Worm (Caenorhabditis elegans) whole organism, dauer: ENCODE results near the gene ccpp-6.

Source experiments
- unc-62 ChIP-seq: sonication (generic microtip); optimal IDR thresholded peaks from 2 replicates; lab custom pipeline; 2017; ENCODE audit warnings: missing biosample characterization, missing genetic modification reagents, missing genetic modification characterization

ccpp-6 gene

DNA sequence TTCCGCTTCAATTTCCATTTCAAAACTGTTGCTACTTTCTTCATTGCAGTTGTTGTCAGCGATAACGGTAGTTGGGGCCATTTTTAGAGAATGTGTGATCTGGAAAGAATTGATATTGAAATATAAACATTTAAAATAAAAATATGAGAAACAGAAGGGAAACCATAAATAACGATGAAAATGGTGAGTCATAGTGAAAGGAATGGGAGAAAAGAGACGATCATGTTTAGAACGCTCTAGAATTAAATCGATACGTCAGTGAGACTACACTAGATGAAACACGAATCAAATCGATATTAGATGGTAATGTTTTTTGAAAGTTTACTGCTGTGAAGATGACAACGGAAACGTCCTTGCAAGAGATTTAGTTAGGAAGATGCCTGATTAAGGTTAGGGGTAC is 21.8 kb upstream of the ccpp-6 start, which contains the start of the genes EEED8.12 and EEED8.4:
Gene EEED8.12, minus strand, starts transcription at position 101 of the 400 bp plus-strand sequence.
Gene EEED8.4, plus strand, starts transcription at position 396 of the 400 bp plus-strand sequence.
- TF ChIP-seq unc-62 (GFP tag; lab: Kevin White, UChicago): no peak

DNA sequence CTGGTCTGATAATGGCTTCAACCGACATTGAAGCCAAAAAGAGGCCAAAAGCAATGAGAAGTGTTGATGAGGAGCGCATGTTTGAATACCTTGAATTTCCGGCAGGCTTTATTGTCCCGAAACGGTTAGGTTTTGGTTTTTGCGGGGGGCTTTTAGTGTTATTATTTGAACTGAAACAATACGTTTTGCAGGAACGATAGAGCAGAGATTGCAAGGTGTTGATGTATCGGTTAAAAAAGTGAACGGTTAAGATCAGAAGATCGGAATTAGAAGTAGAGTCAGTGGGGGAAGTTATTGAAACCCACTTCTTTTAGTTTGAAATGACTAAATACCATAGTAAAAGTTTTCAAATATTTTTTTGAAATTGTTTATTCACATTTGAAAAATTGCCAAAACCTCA is 20.4 kb upstream of the ccpp-6 start, which contains the start of gene clec-141:
Gene clec-141, minus strand, starts transcription at position 101 of the 400 bp plus-strand sequence.
- no peak for TF ChIP-seq unc-62 (GFP tag; lab: Kevin White, UChicago)

DNA sequence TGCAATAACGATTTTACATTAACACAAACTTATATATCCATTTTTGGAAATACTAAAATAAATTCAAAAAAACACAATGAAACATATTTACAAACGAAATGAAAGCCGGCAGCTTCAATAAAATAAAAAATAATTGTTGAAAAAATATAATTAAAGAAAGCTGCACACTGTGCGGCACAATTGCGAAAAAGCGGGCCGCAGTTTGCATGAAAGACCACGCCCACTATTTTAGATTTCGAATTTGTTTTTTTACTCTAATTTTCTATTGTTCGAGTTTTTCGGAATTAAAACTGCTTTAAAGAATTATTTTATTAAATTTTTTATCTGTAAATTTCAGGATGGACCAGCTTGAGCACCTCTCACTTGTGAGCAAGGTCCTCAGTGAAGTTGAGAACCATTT is 12.1 kb upstream of the ccpp-6 start, which contains the start of gene mog-5:
Gene mog-5, plus strand, starts transcription at position 338 of the 400 bp plus-strand sequence.
- TF ChIP-seq unc-62 (GFP tag; lab: Kevin White, UChicago): no peak

- no peak for TF ChIP-seq unc-62 (GFP tag; lab: Kevin White, UChicago)
Observed at ce11 chrII:5398779-5399178, 11.7 kb upstream of the ccpp-6 start, which contains the start of gene fbxl-3. fbxl-3 (minus strand) TSS chrII:5398902.

DNA sequence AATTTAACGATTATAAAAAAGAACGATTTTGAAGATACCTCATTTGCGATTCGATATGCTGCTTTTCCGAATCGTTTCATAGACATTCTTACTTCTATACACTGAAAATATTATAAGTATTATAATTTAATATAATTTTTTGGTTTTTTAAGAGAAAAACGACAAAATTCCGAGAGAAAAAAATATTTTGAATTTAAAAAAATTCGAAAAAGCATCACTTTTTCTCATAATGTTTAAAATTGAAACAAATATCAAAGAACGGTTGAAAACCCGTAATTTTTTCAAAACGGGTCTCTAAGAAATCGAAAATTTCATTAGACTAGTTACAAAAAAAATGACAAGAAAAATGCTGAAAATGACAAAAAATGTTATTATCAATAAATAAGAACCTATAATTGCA is 8.5 kb upstream of the ccpp-6 start, which contains the start of gene pink-1:
Gene pink-1, minus strand, starts transcription at position 101 of the 400 bp plus-strand sequence.
- no peak for TF ChIP-seq unc-62 (GFP tag; lab: Kevin White, UChicago)

DNA sequence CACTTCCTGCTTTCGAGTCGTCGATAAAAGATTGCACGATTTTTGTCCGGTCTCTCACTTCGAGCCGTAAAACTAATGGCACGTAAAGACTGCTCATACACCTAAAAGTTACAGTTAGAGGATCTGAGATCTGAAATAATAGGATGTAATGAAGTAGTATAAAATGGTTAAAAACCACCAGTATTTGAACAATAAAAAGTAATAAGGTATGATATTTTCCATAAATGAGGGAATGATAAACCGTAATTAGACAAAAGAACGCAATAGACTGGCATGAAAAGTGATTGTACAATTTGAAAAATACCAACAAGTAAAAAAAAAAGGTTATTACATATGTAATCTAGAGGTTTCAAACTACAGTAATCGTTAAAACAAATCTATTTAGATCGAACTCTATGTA is 6.0 kb upstream of the ccpp-6 start, which contains the start of gene brap-2:
Gene brap-2, minus strand, starts transcription at position 101 of the 400 bp plus-strand sequence.
- TF ChIP-seq unc-62 (GFP tag; lab: Kevin White, UChicago): no peak

- TF ChIP-seq unc-62 (GFP tag; lab: Kevin White, UChicago): no peak
Observed at ce11 chrII:5391447-5391846, 4.3 kb upstream of the ccpp-6 start.

ce11 chrII:5389831-5390323 is 2.8 kb upstream of the ccpp-6 start, which contains the start of gene ndx-6:
ndx-6 (minus strand) TSS chrII:5389881.
- TF ChIP-seq unc-62 (GFP tag; lab: Kevin White, UChicago): no peak

- no peak for TF ChIP-seq unc-62 (GFP tag; lab: Kevin White, UChicago)
Observed at ce11 chrII:5388786-5389421, 1.8 kb upstream of the ccpp-6 start, which contains the start of gene rsp-4. rsp-4 (minus strand) TSS chrII:5388836.

- TF ChIP-seq unc-62 (GFP tag; lab: Kevin White, UChicago): no peak
Observed at ce11 chrII:5384282-5384681, 2.8 kb downstream of the ccpp-6 start.

ce11 chrII:5379614-5380077 is 7.5 kb downstream of the ccpp-6 start, which contains the start of gene pkc-3:
pkc-3 (plus strand) TSS chrII:5380027.
- TF ChIP-seq unc-62 (GFP tag; lab: Kevin White, UChicago): no peak

DNA sequence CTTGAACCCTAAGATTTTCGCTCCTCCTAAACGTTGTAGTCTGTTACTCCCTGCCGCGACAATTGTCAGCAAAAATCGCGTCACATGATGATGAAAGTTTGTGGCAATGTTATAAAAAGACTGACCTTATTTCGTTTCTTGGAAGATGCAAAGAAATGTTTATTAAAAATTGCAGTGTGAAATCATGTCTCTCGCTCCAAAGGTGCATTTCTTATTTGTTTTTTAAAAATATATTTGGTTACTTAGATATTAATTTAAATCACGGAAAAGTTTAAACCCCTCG is 8.9 kb downstream of the ccpp-6 start:
- TF ChIP-seq unc-62 (GFP tag; lab: Kevin White, UChicago): no peak

- no peak for TF ChIP-seq unc-62 (GFP tag; lab: Kevin White, UChicago)
Observed at ce11 chrII:5377467-5378238, 9.5 kb downstream of the ccpp-6 start, which contains the start of gene prdx-2. prdx-2 (plus strand) TSS chrII:5378195.

DNA sequence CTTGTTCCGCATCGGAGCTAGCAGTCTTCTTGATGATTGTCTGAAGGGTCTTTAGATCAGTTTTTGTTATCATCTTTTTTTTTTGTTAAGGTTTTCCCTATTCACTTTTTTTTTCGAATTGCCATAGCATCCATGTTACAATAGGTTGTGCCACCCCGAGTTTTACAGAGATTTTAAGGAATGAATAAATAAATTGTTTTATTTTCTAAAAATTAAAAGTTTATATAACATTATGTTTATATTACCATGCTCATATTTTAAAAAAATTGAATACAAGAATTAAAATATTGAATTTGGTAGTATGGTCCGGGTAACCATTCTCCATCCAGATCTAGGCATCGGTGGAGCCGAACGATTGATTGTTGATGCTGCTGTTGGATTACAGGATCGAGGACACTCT is 12.2 kb downstream of the ccpp-6 start, which contains the start of gene algn-2:
Gene algn-2, plus strand, starts transcription at position 301 of the 400 bp plus-strand sequence.
- TF ChIP-seq unc-62 (GFP tag; lab: Kevin White, UChicago): no peak

DNA sequence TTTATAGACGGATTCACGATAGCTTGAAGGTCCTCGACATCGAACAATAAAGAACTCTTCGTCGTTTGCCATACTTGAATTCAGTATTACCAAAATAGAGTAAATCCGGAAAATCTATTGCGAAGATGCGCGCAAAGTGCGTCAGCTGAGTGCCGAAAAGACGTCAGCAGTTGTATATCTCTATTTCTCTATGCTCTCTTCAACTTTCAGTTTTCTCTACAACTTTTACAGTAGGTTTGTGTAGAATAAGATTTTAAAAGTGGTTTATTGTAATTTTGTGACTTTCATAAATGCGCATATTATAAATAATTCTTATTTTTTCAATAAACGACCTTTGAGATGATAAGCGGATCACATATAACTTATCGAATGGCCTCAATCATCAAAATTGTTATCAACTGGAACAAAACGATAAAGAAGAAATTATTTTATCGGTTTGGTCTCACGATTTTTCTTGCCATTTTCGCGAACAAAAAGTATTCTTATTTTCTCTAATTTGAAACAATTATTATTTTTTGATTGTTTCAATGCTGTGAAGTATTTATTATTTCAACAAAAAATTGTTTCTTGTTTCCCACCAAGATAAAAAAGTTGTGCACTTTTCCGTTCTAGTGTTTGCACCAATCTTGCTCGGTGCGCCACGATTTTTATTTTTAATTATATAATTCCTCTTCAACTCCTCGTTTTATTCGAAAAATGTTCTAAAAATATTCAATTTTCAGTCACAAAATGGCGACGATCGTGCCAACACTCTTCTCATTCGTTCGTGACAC is 13.7 kb downstream of the ccpp-6 start, which contains the start of the genes agt-2 and F09E5.3:
Gene agt-2, minus strand, starts transcription at position 553 of the 773 bp plus-strand sequence.
Gene F09E5.3, plus strand, starts transcription at position 723 of the 773 bp plus-strand sequence.
- TF ChIP-seq unc-62 (GFP tag; lab: Kevin White, UChicago): no peak
